Worm (Caenorhabditis elegans): ENCODE results near the gene K08E5.5.

DNA sequence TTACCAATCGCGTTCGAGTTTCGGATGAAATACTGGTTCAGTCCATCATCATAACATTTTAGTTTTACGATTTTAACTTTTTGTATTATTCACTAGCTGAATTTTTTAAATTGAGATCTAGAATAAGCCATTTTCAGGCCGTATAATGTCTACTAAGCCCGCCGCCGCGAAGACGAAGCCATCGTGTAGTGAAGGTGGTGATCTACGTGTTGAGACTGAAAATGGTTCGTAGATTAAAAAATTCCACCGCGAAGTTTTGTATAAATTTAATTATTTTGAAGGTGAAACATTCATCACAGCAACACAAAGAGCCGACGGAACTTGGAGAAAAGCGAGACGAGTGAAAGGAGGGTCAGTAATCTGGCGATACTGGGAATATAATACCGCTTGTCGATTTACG, 49.4 kb upstream of the K08E5.5 start, which contains the start of gene T20G5.9:
- TF ChIP-seq ztf-29 (GFP tag; IDR thresholded peaks at IDR 0.05) (no peak), med-1 (GFP tag; optimal IDR thresholded peaks at IDR 0.05; ENCODE audit: insufficient read depth) (no peak), flt-1 (GFP tag; IDR thresholded peaks at IDR 0.05) (0 out of 2 replicates have a peak, but pooled peaks have one; percentile 28), T22C8.4 (GFP tag; IDR thresholded peaks at IDR 0.05) (no peak), tab-1 (GFP tag; IDR thresholded peaks at IDR 0.05) (no peak), cog-1 (tag; optimal IDR thresholded peaks at IDR 0.05) (no peak)

Measured in whole organism, midembryonic.